Worm (Caenorhabditis elegans) whole organism, young adult: ENCODE data around the gene Y59A8B.12.
A peak's percentile ranks its signal among the peaks of the same experiment; 100 is the strongest.

Experiments used
- D2030.7 ChIP-seq: fragments of 200-800 bp; sonication (Bioruptor generic); IDR thresholded peaks from 2 replicates; pipeline ENCODE4 v1.3.6; 2022; ENCODE audit warnings: missing genetic modification reagents, missing genetic modification characterization, missing compliant biosample characterization
- F22D6.2 ChIP-seq: sonication (generic microtip); optimal IDR thresholded peaks from 2 replicates; lab custom pipeline; 2016; ENCODE audit warnings: mild to moderate bottlenecking, missing genetic modification characterization, missing compliant biosample characterization
- F33H1.4 ChIP-seq: fragments of 200-800 bp; sonication (Bioruptor generic); IDR thresholded peaks from 2 replicates; pipeline ENCODE4 v1.3.6; 2022; ENCODE audit warnings: missing genetic modification reagents, missing genetic modification characterization, missing compliant biosample characterization
- F49E8.2 ChIP-seq: sonication (generic microtip); optimal IDR thresholded peaks from 3 replicates; lab custom pipeline; 2017; ENCODE audit warnings: missing genetic modification characterization, mild to moderate bottlenecking, missing compliant biosample characterization, antibody characterized with exemption, moderate library complexity; ENCODE audit not compliant: insufficient read depth
- F57A8.1 ChIP-seq: fragments of 200-800 bp; sonication (Bioruptor generic); optimal IDR thresholded peaks from 2 replicates; lab custom pipeline; 2018; ENCODE audit warnings: mild to moderate bottlenecking, missing genetic modification characterization, moderate library complexity, missing compliant biosample characterization
- K11D2.4 ChIP-seq: fragments of 200-800 bp; sonication (Bioruptor generic); IDR thresholded peaks from 2 replicates; pipeline ENCODE4 v1.3.6; 2022; ENCODE audit warnings: missing genetic modification reagents, missing genetic modification characterization, missing compliant biosample characterization
- K12H6.12 ChIP-seq: fragments of 200-800 bp; sonication (Bioruptor generic); optimal IDR thresholded peaks from 2 replicates; lab custom pipeline; 2018; ENCODE audit warnings: mild to moderate bottlenecking, missing genetic modification characterization, missing compliant biosample characterization
- ama-1 ChIP-seq, 3 experiments: fragments of 150-350 bp in 1 of 3; sonication (generic microtip) in 2 of 3; optimal IDR thresholded peaks; 2 replicates each; lab custom pipeline; 2014 to 2018; ENCODE audit warnings: missing biosample characterization in 2 of 3, missing genetic modification characterization in 2 of 3, missing genetic modification reagents in 2 of 3
- aptf-2 ChIP-seq: fragments of 200-800 bp; sonication (Bioruptor generic); conservative IDR thresholded peaks from 2 replicates; pipeline ENCODE4 v1.3.6; 2022; ENCODE audit warnings: missing genetic modification reagents, missing genetic modification characterization, missing compliant biosample characterization
- atf-7 ChIP-seq: sonication (generic microtip); optimal IDR thresholded peaks from 2 replicates; lab custom pipeline; 2017; ENCODE audit warnings: mild to moderate bottlenecking, missing genetic modification characterization, missing compliant biosample characterization
- bed-1 ChIP-seq: fragments of 200-800 bp; sonication (Bioruptor generic); IDR thresholded peaks from 2 replicates; pipeline ENCODE4 v1.3.6; 2022; ENCODE audit warnings: missing genetic modification reagents, missing genetic modification characterization, missing compliant biosample characterization
- cebp-2 ChIP-seq: fragments of 200-800 bp; sonication (Bioruptor generic); IDR thresholded peaks from 2 replicates; pipeline ENCODE4 v1.3.6; 2022; ENCODE audit warnings: missing genetic modification characterization, missing compliant biosample characterization
- ceh-100 ChIP-seq: fragments of 200-800 bp; sonication (Bioruptor generic); IDR thresholded peaks from 2 replicates; pipeline ENCODE4 v1.3.6; 2022; ENCODE audit warnings: missing genetic modification reagents, missing genetic modification characterization, missing compliant biosample characterization
- ceh-40 ChIP-seq: fragments of 200-800 bp; sonication (Bioruptor generic); IDR thresholded peaks from 2 replicates; pipeline ENCODE4 v1.3.6; 2022; ENCODE audit warnings: missing genetic modification characterization, missing compliant biosample characterization
- die-1 ChIP-seq: sonication (generic microtip); optimal IDR thresholded peaks from 2 replicates; lab custom pipeline; 2016; ENCODE audit warnings: missing genotype, mild to moderate bottlenecking, missing genetic modification characterization, missing compliant biosample characterization
- dpl-1 ChIP-seq: fragments of 150-350 bp; optimal IDR thresholded peaks from 2 replicates; lab custom pipeline; 2014; ENCODE audit warnings: missing biosample characterization, missing genetic modification reagents, missing genetic modification characterization
- efl-1 ChIP-seq: fragments of 150-350 bp; optimal IDR thresholded peaks from 2 replicates; lab custom pipeline; 2014; ENCODE audit warnings: missing biosample characterization, missing genetic modification reagents, missing genetic modification characterization
- ets-4 ChIP-seq: fragments of 200-800 bp; sonication (Bioruptor generic); optimal IDR thresholded peaks from 2 replicates; lab custom pipeline; 2018; ENCODE audit warnings: mild to moderate bottlenecking, missing genetic modification characterization, missing compliant biosample characterization
- fkh-3 ChIP-seq: sonication (generic microtip); optimal IDR thresholded peaks from 2 replicates; lab custom pipeline; 2016; ENCODE audit warnings: mild to moderate bottlenecking, missing genetic modification characterization, missing compliant biosample characterization
- him-1 ChIP-seq: sonication (generic microtip); optimal IDR thresholded peaks from 2 replicates; lab custom pipeline; 2016; ENCODE audit warnings: missing genotype, missing genetic modification reagents, missing genetic modification characterization, missing compliant biosample characterization
- hmg-1.2 ChIP-seq: fragments of 200-800 bp; sonication (Bioruptor generic); IDR thresholded peaks from 2 replicates; pipeline ENCODE4 v1.3.6; 2022; ENCODE audit warnings: missing genetic modification reagents, missing genetic modification characterization, missing compliant biosample characterization
- hsf-1 ChIP-seq: fragments of 200-800 bp; sonication (Bioruptor generic); IDR thresholded peaks from 2 replicates; pipeline ENCODE4 v1.3.6; 2022; ENCODE audit warnings: missing genetic modification reagents, missing genetic modification characterization, missing compliant biosample characterization
- let-526 ChIP-seq: fragments of 200-800 bp; sonication (Bioruptor generic); IDR thresholded peaks from 2 replicates; pipeline ENCODE4 v1.3.6; 2022; ENCODE audit warnings: missing genetic modification reagents, missing genetic modification characterization, missing compliant biosample characterization
- lin-54 ChIP-seq: fragments of 200-800 bp; sonication (Bioruptor generic); optimal IDR thresholded peaks from 2 replicates; lab custom pipeline; 2018; ENCODE audit warnings: mild to moderate bottlenecking, missing genetic modification characterization, missing compliant biosample characterization
- lsl-1 ChIP-seq: fragments of 200-800 bp; sonication (Bioruptor generic); optimal IDR thresholded peaks from 2 replicates; lab custom pipeline; 2018; ENCODE audit warnings: mild to moderate bottlenecking, missing genetic modification characterization, moderate library complexity, missing compliant biosample characterization
- madf-6 ChIP-seq: fragments of 200-800 bp; sonication (Bioruptor generic); IDR thresholded peaks from 2 replicates; pipeline ENCODE4 v1.3.6; 2022; ENCODE audit warnings: missing genetic modification reagents, missing genetic modification characterization, missing compliant biosample characterization
- mcd-1 ChIP-seq: fragments of 200-800 bp; sonication (Bioruptor generic); IDR thresholded peaks from 2 replicates; pipeline ENCODE4 v1.3.6; 2022; ENCODE audit warnings: missing genetic modification reagents, missing genetic modification characterization, missing compliant biosample characterization
- mel-28 ChIP-seq: sonication (generic microtip); optimal IDR thresholded peaks from 2 replicates; lab custom pipeline; 2016; ENCODE audit warnings: borderline replicate concordance, mild to moderate bottlenecking, missing genetic modification characterization, missing compliant biosample characterization
- nhr-80 ChIP-seq: sonication (generic microtip); optimal IDR thresholded peaks from 2 replicates; lab custom pipeline; 2016; ENCODE audit warnings: missing genetic modification characterization, missing compliant biosample characterization
- pbrm-1 ChIP-seq: fragments of 200-800 bp; sonication (Bioruptor generic); IDR thresholded peaks from 2 replicates; pipeline ENCODE4 v1.3.6; 2022; ENCODE audit warnings: missing genetic modification reagents, missing genetic modification characterization, missing compliant biosample characterization
- rcor-1 ChIP-seq: fragments of 200-800 bp; sonication (Bioruptor generic); IDR thresholded peaks from 2 replicates; pipeline ENCODE4 v1.3.6; 2022; ENCODE audit warnings: missing genetic modification reagents, missing genetic modification characterization, missing compliant biosample characterization
- rec-8 ChIP-seq, 2 experiments: sonication (generic microtip); optimal IDR thresholded peaks; 2 replicates each; lab custom pipeline; 2016; ENCODE audit warnings: mild to moderate bottlenecking in 2 of 2, missing genetic modification characterization in 2 of 2, missing genetic modification reagents in 2 of 2, missing genotype in 2 of 2, missing biosample characterization in 1 of 2, missing compliant biosample characterization in 1 of 2, moderate library complexity in 1 of 2
- tbp1 ChIP-seq: fragments of 200-800 bp; sonication (Bioruptor generic); optimal IDR thresholded peaks from 2 replicates; lab custom pipeline; 2018; ENCODE audit warnings: mild to moderate bottlenecking, missing genetic modification characterization, missing compliant biosample characterization
- unc-62 ChIP-seq: fragments of 150-350 bp; optimal IDR thresholded peaks from 2 replicates; lab custom pipeline; 2014; ENCODE audit warnings: missing biosample characterization, missing genetic modification reagents, missing genetic modification characterization
- xnd-1 ChIP-seq: sonication (generic microtip); optimal IDR thresholded peaks from 2 replicates; lab custom pipeline; 2016; ENCODE audit warnings: missing genotype, missing genetic modification reagents, missing genetic modification characterization, missing compliant biosample characterization
- ztf-22 ChIP-seq: fragments of 200-800 bp; sonication (Bioruptor generic); optimal IDR thresholded peaks from 2 replicates; lab custom pipeline; 2018; ENCODE audit warnings: mild to moderate bottlenecking, missing genetic modification characterization, moderate library complexity, missing compliant biosample characterization
- ztf-3 ChIP-seq: fragments of 200-800 bp; sonication (Bioruptor generic); optimal IDR thresholded peaks from 2 replicates; lab custom pipeline; 2018; ENCODE audit warnings: mild to moderate bottlenecking, missing genetic modification characterization, missing compliant biosample characterization
- ztf-6 ChIP-seq: fragments of 200-800 bp; sonication (Bioruptor generic); IDR thresholded peaks from 2 replicates; pipeline ENCODE4 v1.3.6; 2022; ENCODE audit warnings: missing genetic modification reagents, missing genetic modification characterization, missing compliant biosample characterization

Y59A8B.12 gene

DNA sequence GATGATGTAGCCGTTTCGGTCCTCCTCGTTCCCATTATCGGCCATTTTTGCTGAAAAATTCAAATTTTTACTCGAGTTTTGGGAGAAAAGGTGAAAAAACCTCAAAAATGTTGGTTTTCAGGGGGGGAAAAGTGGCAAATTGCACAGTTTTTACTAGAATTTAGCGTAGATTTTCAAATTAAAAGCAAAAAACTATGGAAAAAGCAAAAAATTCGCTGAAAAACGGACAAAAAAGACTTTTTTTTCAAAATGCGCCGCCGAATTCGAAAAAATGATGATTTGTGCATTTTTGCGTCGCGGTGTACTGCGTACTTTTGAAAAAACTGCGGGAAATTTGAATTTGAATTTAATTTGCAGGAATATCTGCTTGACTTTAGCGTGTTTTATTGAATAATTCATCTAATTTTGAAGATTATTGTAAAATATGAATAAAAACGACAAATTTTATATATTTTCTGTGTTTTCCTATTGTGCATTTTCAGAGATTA is at the start of gene Y59A8B.12:
Y59A8B.12 (minus strand) TSS at position 51 of the 488 bp plus-strand sequence.
- peak; percentile 27 for TF ChIP-seq efl-1 (GFP tag; lab: Kevin White, UChicago)
- TF ChIP-seq lin-54 (GFP tag; lab: Kevin White, UChicago): peak; percentile 54
- no peak for TF ChIP-seq K12H6.12 (tag; lab: Kevin White, UChicago)
- no peak for TF ChIP-seq bed-1 (GFP tag; lab: Robert Waterston, UW)
- TF ChIP-seq atf-7 (tag; lab: Kevin White, UChicago): no peak
- TF ChIP-seq hmg-1.2: no peak
- TF ChIP-seq, all 124 proteins: peak for 2

DNA sequence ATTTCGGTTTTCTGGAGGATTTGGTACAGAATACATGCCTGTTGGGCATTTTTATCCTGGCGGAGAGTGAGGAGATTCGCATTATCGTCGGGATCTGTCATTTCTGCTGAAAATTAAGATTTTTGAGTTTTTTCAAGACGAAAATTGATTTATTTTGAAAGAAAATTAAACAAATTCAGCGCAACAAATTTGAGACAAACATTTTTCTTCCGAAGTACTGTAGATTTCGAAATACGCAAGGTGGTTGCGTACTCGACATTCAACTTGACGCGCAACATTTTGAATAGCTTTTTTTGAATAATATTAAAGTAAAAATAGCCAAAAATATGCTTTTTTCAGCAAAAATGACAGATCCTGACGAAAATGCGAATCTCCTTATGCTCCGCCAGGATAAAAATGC is 48.4 kb upstream of the Y59A8B.12 start, which contains the start of gene Y37H2A.7:
Y37H2A.7 (minus strand) TSS at position 101 of the 400 bp plus-strand sequence.
- TF ChIP-seq madf-6 (GFP tag; lab: Robert Waterston, UW): peak; percentile 45; the same call in 1 of the 2 replicates
- no peak for TF ChIP-seq pbrm-1 (GFP tag; lab: Robert Waterston, UW)
- no peak for TF ChIP-seq nhr-80 (tag; lab: Kevin White, UChicago)
- peak; percentile 83 for TF ChIP-seq lsl-1 (GFP tag; lab: Kevin White, UChicago)
- no peak for TF ChIP-seq rcor-1 (GFP tag; lab: Robert Waterston, UW)
- no peak for TF ChIP-seq F57A8.1 (GFP tag; lab: Kevin White, UChicago)
- TF ChIP-seq D2030.7 (GFP tag; lab: Robert Waterston, UW): peak; percentile 36; the same call in 1 of the 2 replicates
- 0 out of 2 replicates have a peak, but pooled peaks have one; percentile 13 for TF ChIP-seq F33H1.4 (GFP tag; lab: Robert Waterston, UW)
- no peak for TF ChIP-seq ceh-40 (GFP tag; lab: Robert Waterston, UW)

- TF ChIP-seq die-1 (tag; lab: Kevin White, UChicago): no peak
- TF ChIP-seq tbp1 (GFP tag; lab: Kevin White, UChicago): no peak
- TF ChIP-seq hsf-1: no peak
- no peak for TF ChIP-seq unc-62 (GFP tag; lab: Kevin White, UChicago)
- TF ChIP-seq, all 124 proteins: peak for 0
Measured at ce11 chrV:18133177-18133576, 47.2 kb upstream of the Y59A8B.12 start, which contains the start of gene Y37H2A.18. TSS of gene Y37H2A.18 (minus strand) at chrV:18133277.

DNA sequence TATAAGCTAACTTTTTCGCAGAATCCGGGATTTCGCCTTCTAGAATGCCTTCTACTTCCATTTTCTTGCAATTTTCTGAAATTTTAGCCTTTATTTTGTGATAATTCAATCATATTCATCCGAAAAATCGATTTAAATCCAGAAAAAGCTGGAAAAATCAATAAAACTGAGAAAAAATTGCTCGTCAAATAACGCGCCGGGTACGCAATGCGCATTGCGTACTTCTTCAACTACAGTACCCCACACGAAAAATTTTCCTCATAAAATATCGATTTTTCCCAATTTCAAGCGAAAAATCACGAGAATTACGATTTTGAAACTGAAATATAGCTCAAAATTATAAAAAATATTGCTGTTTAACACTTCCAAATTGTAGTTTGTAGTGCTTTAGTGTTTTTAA is 45.0 kb upstream of the Y59A8B.12 start, which contains the start of gene Y37H2A.12:
Y37H2A.12 (minus strand) TSS at position 81 of the 400 bp plus-strand sequence.
- TF ChIP-seq ztf-22 (GFP tag; lab: Kevin White, UChicago): no peak
- TF ChIP-seq bed-1 (GFP tag; lab: Robert Waterston, UW): no peak
- no peak for TF ChIP-seq tbp1 (GFP tag; lab: Kevin White, UChicago)
- no peak for TF ChIP-seq ztf-3
- no peak for TF ChIP-seq ama-1 (optimal IDR thresholded peaks at IDR 0.05; lab: Kevin White, UChicago)
- no peak for TF ChIP-seq ama-1 (GFP tag; optimal IDR thresholded peaks at IDR 0.05; lab: Kevin White, UChicago)
- TF ChIP-seq K11D2.4 (GFP tag; lab: Robert Waterston, UW): no peak
- no peak for TF ChIP-seq K12H6.12 (tag; lab: Kevin White, UChicago)
- no peak for TF ChIP-seq F49E8.2 (tag; lab: Kevin White, UChicago)
- no peak for TF ChIP-seq F22D6.2 (tag; lab: Kevin White, UChicago)
- TF ChIP-seq D2030.7 (GFP tag; lab: Robert Waterston, UW): peak; percentile 48; the same call in 1 of the 2 replicates
- no peak for TF ChIP-seq rec-8 (tag; optimal IDR thresholded peaks at IDR 0.05; lab: Kevin White, UChicago)
- TF ChIP-seq mel-28 (tag; lab: Kevin White, UChicago): no peak
- TF ChIP-seq fkh-3 (tag; lab: Kevin White, UChicago): no peak
- no peak for TF ChIP-seq ztf-6 (GFP tag; lab: Robert Waterston, UW)
- peak; percentile 61 for TF ChIP-seq madf-6 (GFP tag; lab: Robert Waterston, UW)
- peak; percentile 2 for TF ChIP-seq xnd-1 (tag; lab: Kevin White, UChicago)
- TF ChIP-seq ets-4 (GFP tag; lab: Kevin White, UChicago): no peak
- peak; percentile 34; the same call in 1 of the 2 replicates for TF ChIP-seq F33H1.4 (GFP tag; lab: Robert Waterston, UW)
- peak; percentile 90 for TF ChIP-seq lsl-1 (GFP tag; lab: Kevin White, UChicago)
- TF ChIP-seq dpl-1 (GFP tag; lab: Kevin White, UChicago): no peak
- TF ChIP-seq let-526 (GFP tag; lab: Robert Waterston, UW): no peak
- TF ChIP-seq ceh-100: no peak
- peak; percentile 83 for TF ChIP-seq him-1 (tag; lab: Kevin White, UChicago)
- TF ChIP-seq mcd-1: no peak
- TF ChIP-seq cebp-2 (GFP tag; lab: Robert Waterston, UW): no peak
- no peak for TF ChIP-seq aptf-2 (GFP tag; lab: Robert Waterston, UW)
